Worm (Caenorhabditis elegans) whole organism, midembryonic: ENCODE results near the gene C15C7.6.

Experiments
- T22C8.4 ChIP-seq: fragments of 200-800 bp; sonication (Bioruptor generic); IDR thresholded peaks from 2 replicates; pipeline ENCODE4 v1.3.6; 2022; ENCODE audit warnings: missing genetic modification characterization, missing compliant biosample characterization
- cog-1 ChIP-seq: sonication (generic microtip); optimal IDR thresholded peaks from 2 replicates; lab custom pipeline; 2016; ENCODE audit warnings: missing genetic modification characterization, missing compliant biosample characterization
- flt-1 ChIP-seq: fragments of 200-800 bp; sonication (Bioruptor generic); IDR thresholded peaks from 2 replicates; pipeline ENCODE4 v1.3.6; 2022; ENCODE audit warnings: missing genetic modification characterization, missing compliant biosample characterization
- tab-1 ChIP-seq: fragments of 200-800 bp; sonication (Bioruptor generic); IDR thresholded peaks from 2 replicates; pipeline ENCODE4 v1.3.6; 2022; ENCODE audit warnings: missing genetic modification characterization, missing compliant biosample characterization
- ztf-23 ChIP-seq: fragments of 200-800 bp; sonication (Bioruptor generic); IDR thresholded peaks from 2 replicates; pipeline ENCODE4 v1.3.6; 2022; ENCODE audit warnings: missing genetic modification reagents, missing genetic modification characterization, missing compliant biosample characterization
- ztf-29 ChIP-seq: fragments of 200-800 bp; sonication (Bioruptor generic); IDR thresholded peaks from 2 replicates; pipeline ENCODE4 v1.3.6; 2022; ENCODE audit warnings: missing genetic modification reagents, missing genetic modification characterization, missing compliant biosample characterization

- TF ChIP-seq flt-1 (GFP tag; lab: Robert Waterston, UW) (no peak), T22C8.4 (GFP tag; lab: Robert Waterston, UW) (no peak), tab-1 (GFP tag; lab: Robert Waterston, UW) (no peak), ztf-29 (GFP tag; lab: Robert Waterston, UW) (no peak), ztf-23 (GFP tag; lab: Robert Waterston, UW) (no peak), cog-1 (tag; lab: Kevin White, UChicago) (no peak)
These were observed 21.2 kb upstream of the C15C7.6 start for ce11 chrX:3191353-3192065.
